Fruit fly (Drosophila melanogaster): ENCODE results near the gene CG15429.
A peak's percentile ranks its signal among the peaks of the same experiment; 100 is the strongest.

The CG15429 gene

dm6 chr2L:4372802-4373570, 20.2 kb downstream of the CG15429 start:
- no peak for TF ChIP-seq CG8478 (optimal IDR thresholded peaks at IDR 0.05)
- no peak for TF ChIP-seq CTCF (optimal IDR thresholded peaks at IDR 0.05)

- no peak for TF ChIP-seq CG8478 (optimal IDR thresholded peaks at IDR 0.05)
- no peak for TF ChIP-seq CTCF (optimal IDR thresholded peaks at IDR 0.05)
Measured at dm6 chr2L:4375035-4376009, 22.5 kb downstream of the CG15429 start.

- no peak for TF ChIP-seq CG8478 (optimal IDR thresholded peaks at IDR 0.05)
- no peak for TF ChIP-seq CTCF (optimal IDR thresholded peaks at IDR 0.05)
Measured at dm6 chr2L:4377747-4378146, 25.0 kb downstream of the CG15429 start.

dm6 chr2L:4378380-4378779, 25.6 kb downstream of the CG15429 start:
- TF ChIP-seq CG8478 (optimal IDR thresholded peaks at IDR 0.05), result no peak

- TF ChIP-seq CTCF (optimal IDR thresholded peaks at IDR 0.05) (no peak), CG8478 (optimal IDR thresholded peaks at IDR 0.05) (no peak)
Measured at dm6 chr2L:4382522-4382921, 29.7 kb downstream of the CG15429 start, which contains the start of gene CG17612. TSS of gene CG17612 (minus strand) at chr2L:4382735.

- no peak for TF ChIP-seq CTCF (optimal IDR thresholded peaks at IDR 0.05)
- TF ChIP-seq CG8478 (optimal IDR thresholded peaks at IDR 0.05), result no peak
Measured at dm6 chr2L:4385387-4386279, 32.9 kb downstream of the CG15429 start, which contains the start of gene Vps53. TSS of gene Vps53 (minus strand) at chr2L:4386062.

dm6 chr2L:4386926-4387550, 34.3 kb downstream of the CG15429 start, which contains the start of gene Psf2:
TSS of gene Psf2 (minus strand) at chr2L:4387356.
- TF ChIP-seq CTCF (optimal IDR thresholded peaks at IDR 0.05) (peak in 1 of 2 experiments; percentile 23), CG8478 (optimal IDR thresholded peaks at IDR 0.05) (no peak)

dm6 chr2L:4388027-4388426, 35.3 kb downstream of the CG15429 start, which contains the start of gene Tps1:
TSS of gene Tps1 (plus strand) at chr2L:4388327.
- TF ChIP-seq CG8478 (optimal IDR thresholded peaks at IDR 0.05), result no peak
- TF ChIP-seq CTCF (optimal IDR thresholded peaks at IDR 0.05), result no peak

dm6 chr2L:4389405-4390115, 36.8 kb downstream of the CG15429 start:
- TF ChIP-seq CTCF (optimal IDR thresholded peaks at IDR 0.05) (no peak), CG8478 (optimal IDR thresholded peaks at IDR 0.05) (no peak)

dm6 chr2L:4393842-4394421, 41.2 kb downstream of the CG15429 start, which contains the start of gene CG3652:
TSS of gene CG3652 (minus strand) at chr2L:4393876.
- TF ChIP-seq CG8478 (optimal IDR thresholded peaks at IDR 0.05) (no peak), CTCF (optimal IDR thresholded peaks at IDR 0.05) (peak; percentile 22 to 33)

dm6 chr2L:4400653-4401052, 47.9 kb downstream of the CG15429 start, which contains the start of gene CG33003:
TSS of gene CG33003 (plus strand) at chr2L:4400953.
- TF ChIP-seq CG8478 (optimal IDR thresholded peaks at IDR 0.05) (no peak), CTCF (optimal IDR thresholded peaks at IDR 0.05) (no peak)

- TF ChIP-seq CG8478 (optimal IDR thresholded peaks at IDR 0.05) (no peak), CTCF (optimal IDR thresholded peaks at IDR 0.05) (no peak)
Measured at dm6 chr2L:4403013-4403604, 50.3 kb downstream of the CG15429 start, which contains the start of gene Dim1. TSS of gene Dim1 (plus strand) at chr2L:4403251.

Measured in S2 (cell line).